Worm (Caenorhabditis elegans): ENCODE results near the gene let-721.

- TF ChIP-seq aly-1 (tag; optimal IDR thresholded peaks at IDR 0.05): no peak
- TF ChIP-seq pes-1 (GFP tag; IDR thresholded peaks at IDR 0.05): no peak
These were observed 27.2 kb downstream of the let-721 start, which contains the start of gene atgl-1 for ce11 chrIII:6419409-6419944.
